Fruit fly (Drosophila melanogaster) whole organism, embryonic: Measurements from ENCODE around the gene mh.

Source experiments
- Atf-2 ChIP-seq: fragments of 200-800 bp; sonication (Bioruptor generic); optimal IDR thresholded peaks from 2 replicates; lab custom pipeline; 2016; ENCODE audit warnings: missing biosample characterization, missing genetic modification characterization
- BEAF-32 ChIP-seq: fragments of 200-800 bp; sonication (Bioruptor generic); optimal IDR thresholded peaks from 3 replicates; lab custom pipeline; 2017; ENCODE audit warnings: missing biosample characterization, missing genetic modification characterization, mild to moderate bottlenecking, moderate library complexity, missing genetic modification reagents
- CG12219 ChIP-seq: fragments of 200-800 bp; sonication (Bioruptor generic); optimal IDR thresholded peaks from 3 replicates; lab custom pipeline; 2018; ENCODE audit warnings: missing biosample characterization, mild to moderate bottlenecking, missing genetic modification characterization
- CG14965 ChIP-seq: fragments of 200-800 bp; sonication (Bioruptor generic); optimal IDR thresholded peaks from 2 replicates; lab custom pipeline; 2016; ENCODE audit warnings: missing biosample characterization, missing genetic modification characterization, borderline replicate concordance
- CG16815 ChIP-seq: fragments of 200-800 bp; sonication (Bioruptor generic); optimal IDR thresholded peaks from 3 replicates; lab custom pipeline; 2017; ENCODE audit warnings: missing biosample characterization, mild to moderate bottlenecking, missing genetic modification characterization
- CG17328 ChIP-seq: fragments of 200-800 bp; sonication (Bioruptor generic); IDR thresholded peaks from 2 replicates; pipeline ENCODE4 v1.3.6; 2022; ENCODE audit warnings: missing biosample characterization, missing genetic modification characterization
- CG31388 ChIP-seq: fragments of 200-800 bp; sonication (Bioruptor generic); optimal IDR thresholded peaks from 2 replicates; lab custom pipeline; 2016; ENCODE audit warnings: missing biosample characterization, missing genetic modification characterization
- CG3838 ChIP-seq: fragments of 200-800 bp; sonication (Bioruptor generic); optimal IDR thresholded peaks from 3 replicates; lab custom pipeline; 2016; ENCODE audit warnings: missing biosample characterization, missing genetic modification characterization
- CG4424 ChIP-seq: fragments of 200-800 bp; sonication (Bioruptor generic); optimal IDR thresholded peaks from 3 replicates; lab custom pipeline; 2016; ENCODE audit warnings: missing biosample characterization, missing genetic modification characterization
- CG4617 ChIP-seq: fragments of 200-800 bp; sonication (Bioruptor generic); optimal IDR thresholded peaks from 3 replicates; lab custom pipeline; 2016; ENCODE audit warnings: missing biosample characterization, missing genetic modification characterization, borderline replicate concordance
- CG5245 ChIP-seq: fragments of 200-800 bp; sonication (Bioruptor generic); optimal IDR thresholded peaks from 3 replicates; lab custom pipeline; 2016; ENCODE audit warnings: missing biosample characterization, missing genetic modification characterization
- CG6254 ChIP-seq: fragments of 200-800 bp; sonication (Bioruptor generic); optimal IDR thresholded peaks from 3 replicates; lab custom pipeline; 2017; ENCODE audit warnings: mild to moderate bottlenecking, missing biosample characterization, missing genetic modification reagents, missing genetic modification characterization
- CG8388 ChIP-seq: fragments of 200-800 bp; sonication (Bioruptor generic); optimal IDR thresholded peaks from 2 replicates; lab custom pipeline; 2019; ENCODE audit warnings: missing biosample characterization, mild to moderate bottlenecking, missing genetic modification characterization, moderate library complexity
- CG9876 ChIP-seq: fragments of 200-800 bp; sonication (Bioruptor generic); optimal IDR thresholded peaks from 2 replicates; lab custom pipeline; 2016; ENCODE audit warnings: missing biosample characterization, missing genetic modification characterization
- CTCF ChIP-seq: fragments of 200-800 bp; sonication (Bioruptor generic); optimal IDR thresholded peaks from 2 replicates; lab custom pipeline; 2017; ENCODE audit warnings: missing biosample characterization, mild to moderate bottlenecking, missing genetic modification characterization, moderate library complexity
- Camta ChIP-seq: fragments of 200-800 bp; sonication (Bioruptor generic); optimal IDR thresholded peaks from 2 replicates; lab custom pipeline; 2016; ENCODE audit warnings: missing biosample characterization, missing genetic modification characterization
- Chrac-16 ChIP-seq: fragments of 200-800 bp; sonication (Bioruptor generic); optimal IDR thresholded peaks from 3 replicates; lab custom pipeline; 2016; ENCODE audit warnings: missing biosample characterization, missing genetic modification characterization
- CoRest ChIP-seq: fragments of 200-800 bp; sonication (Bioruptor generic); optimal IDR thresholded peaks from 3 replicates; lab custom pipeline; 2018; ENCODE audit warnings: missing biosample characterization, mild to moderate bottlenecking, missing genetic modification characterization, moderate library complexity
- Dbx ChIP-seq: fragments of 200-800 bp; sonication (Bioruptor generic); IDR thresholded peaks from 3 replicates; pipeline ENCODE4 v1.3.6; 2022; ENCODE audit warnings: missing biosample characterization, missing genetic modification characterization
- Dek ChIP-seq: fragments of 200-800 bp; sonication (Bioruptor generic); optimal IDR thresholded peaks from 3 replicates; lab custom pipeline; 2019; ENCODE audit warnings: missing biosample characterization, mild to moderate bottlenecking, missing genetic modification characterization, moderate library complexity
- Dip2 ChIP-seq: fragments of 200-800 bp; sonication (Bioruptor generic); IDR thresholded peaks from 2 replicates; pipeline ENCODE4 v1.3.6; 2022; ENCODE audit warnings: missing biosample characterization, missing genetic modification characterization
- Drgx ChIP-seq: fragments of 200-800 bp; sonication (Bioruptor generic); IDR thresholded peaks from 2 replicates; pipeline ENCODE4 v1.3.6; 2022; ENCODE audit warnings: missing biosample characterization, missing genetic modification characterization
- E2f1 ChIP-seq: fragments of 200-800 bp; sonication (Bioruptor generic); IDR thresholded peaks from 2 replicates; pipeline ENCODE4 v1.3.6; 2022; ENCODE audit warnings: missing biosample characterization, missing genetic modification characterization
- HHEX ChIP-seq: fragments of 200-800 bp; sonication (Bioruptor generic); optimal IDR thresholded peaks from 3 replicates; lab custom pipeline; 2017; ENCODE audit warnings: missing biosample characterization, mild to moderate bottlenecking, missing genetic modification characterization, missing genetic modification reagents
- HmgZ ChIP-seq: fragments of 200-800 bp; sonication (Bioruptor generic); optimal IDR thresholded peaks from 2 replicates; lab custom pipeline; 2018; ENCODE audit warnings: missing biosample characterization, mild to moderate bottlenecking, missing genetic modification characterization
- Kr ChIP-seq: fragments of 200-800 bp; sonication (Bioruptor generic); optimal IDR thresholded peaks from 2 replicates; lab custom pipeline; 2017; ENCODE audit warnings: missing biosample characterization, mild to moderate bottlenecking, missing genetic modification characterization
- Mad ChIP-seq: fragments of 200-800 bp; sonication (Bioruptor generic); optimal IDR thresholded peaks from 2 replicates; lab custom pipeline; 2016; ENCODE audit warnings: missing biosample characterization, missing genetic modification characterization
- Rfx ChIP-seq: fragments of 200-800 bp; sonication (Bioruptor generic); IDR thresholded peaks from 2 replicates; pipeline ENCODE4 v1.3.6; 2022; ENCODE audit warnings: missing biosample characterization, missing genetic modification characterization
- Scr ChIP-seq: fragments of 200-800 bp; sonication (Bioruptor generic); IDR thresholded peaks from 2 replicates; pipeline ENCODE4 v1.3.6; 2022; ENCODE audit warnings: missing biosample characterization, missing genetic modification characterization; ENCODE audit not compliant: partially characterized antibody
- Side ChIP-seq: fragments of 200-800 bp; sonication (Bioruptor generic); optimal IDR thresholded peaks from 2 replicates; lab custom pipeline; 2016; ENCODE audit warnings: missing biosample characterization, missing genetic modification characterization
- Spps ChIP-seq: fragments of 200-800 bp; sonication (Bioruptor generic); optimal IDR thresholded peaks from 2 replicates; lab custom pipeline; 2018; ENCODE audit warnings: missing biosample characterization, mild to moderate bottlenecking, missing genetic modification characterization
- Tbp ChIP-seq: fragments of >200 bp; optimal IDR thresholded peaks from 2 replicates; lab custom pipeline; 2018; ENCODE audit warnings: missing biosample characterization, missing genetic modification characterization
- ab ChIP-seq: fragments of 200-800 bp; sonication (Bioruptor generic); optimal IDR thresholded peaks from 2 replicates; lab custom pipeline; 2016; ENCODE audit warnings: missing biosample characterization, missing genetic modification characterization
- al ChIP-seq: fragments of 200-800 bp; sonication (Bioruptor generic); IDR thresholded peaks from 2 replicates; pipeline ENCODE4 v1.3.6; 2022; ENCODE audit warnings: missing biosample characterization, missing genetic modification characterization
- amos ChIP-seq: fragments of 200-800 bp; sonication (Bioruptor generic); IDR thresholded peaks from 2 replicates; pipeline ENCODE4 v1.3.6; 2022; ENCODE audit warnings: missing biosample characterization, missing genetic modification characterization; ENCODE audit not compliant: partially characterized antibody
- bcd ChIP-seq: fragments of 200-800 bp; sonication (Bioruptor generic); optimal IDR thresholded peaks from 2 replicates; lab custom pipeline; 2017; ENCODE audit warnings: missing biosample characterization, mild to moderate bottlenecking, missing genetic modification characterization
- chif ChIP-seq, 2 experiments: fragments of 200-800 bp; sonication (Bioruptor generic); optimal IDR thresholded peaks; 3 replicates each; lab custom pipeline; 2016; ENCODE audit warnings: missing biosample characterization in 2 of 2, missing genetic modification characterization in 2 of 2
- chm ChIP-seq: fragments of 200-800 bp; sonication (Bioruptor generic); IDR thresholded peaks from 2 replicates; pipeline ENCODE4 v1.3.6; 2022; ENCODE audit warnings: missing biosample characterization, missing genetic modification characterization
- emc ChIP-seq: fragments of 200-800 bp; sonication (Bioruptor generic); optimal IDR thresholded peaks from 2 replicates; lab custom pipeline; 2016; ENCODE audit warnings: missing biosample characterization, missing genetic modification characterization
- ftz-f1 ChIP-seq: fragments of 200-800 bp; sonication (Bioruptor generic); optimal IDR thresholded peaks from 2 replicates; lab custom pipeline; 2016; ENCODE audit warnings: missing biosample characterization, missing genetic modification characterization
- gt ChIP-seq: fragments of 200-800 bp; sonication (Bioruptor generic); IDR thresholded peaks from 2 replicates; pipeline ENCODE4 v1.3.6; 2022; ENCODE audit warnings: missing biosample characterization, missing genetic modification characterization
- kni ChIP-seq: fragments of 200-800 bp; sonication (Bioruptor generic); optimal IDR thresholded peaks from 3 replicates; lab custom pipeline; 2017; ENCODE audit warnings: mild to moderate bottlenecking, missing biosample characterization, missing genetic modification reagents, missing genetic modification characterization
- nom ChIP-seq: fragments of 200-800 bp; sonication (Bioruptor generic); optimal IDR thresholded peaks from 2 replicates; lab custom pipeline; 2017; ENCODE audit warnings: missing biosample characterization, missing genetic modification characterization, mild to moderate bottlenecking, moderate library complexity, missing genetic modification reagents
- org-1 ChIP-seq: fragments of 200-800 bp; sonication (Bioruptor generic); optimal IDR thresholded peaks from 2 replicates; lab custom pipeline; 2017; ENCODE audit warnings: missing biosample characterization, missing genetic modification characterization
- p53 ChIP-seq: fragments of 200-800 bp; sonication (Bioruptor generic); optimal IDR thresholded peaks from 2 replicates; lab custom pipeline; 2016; ENCODE audit warnings: missing biosample characterization, missing genetic modification characterization
- pb ChIP-seq: fragments of 200-800 bp; sonication (Bioruptor generic); optimal IDR thresholded peaks from 3 replicates; lab custom pipeline; 2016; ENCODE audit warnings: missing biosample characterization, missing genetic modification characterization
- pum ChIP-seq: fragments of 200-800 bp; sonication (Bioruptor generic); optimal IDR thresholded peaks from 2 replicates; lab custom pipeline; 2016; ENCODE audit warnings: missing biosample characterization, missing genetic modification characterization
- ranshi ChIP-seq: fragments of 200-800 bp; sonication (Bioruptor generic); IDR thresholded peaks from 2 replicates; pipeline ENCODE4 v1.3.6; 2022; ENCODE audit warnings: missing biosample characterization, missing genetic modification characterization
- scrt ChIP-seq: fragments of 200-800 bp; sonication (Bioruptor generic); optimal IDR thresholded peaks from 2 replicates; lab custom pipeline; 2018; ENCODE audit warnings: missing biosample characterization, mild to moderate bottlenecking, missing genetic modification characterization, moderate library complexity
- sd ChIP-seq: fragments of 200-800 bp; sonication (Bioruptor generic); optimal IDR thresholded peaks from 3 replicates; lab custom pipeline; 2018; ENCODE audit warnings: missing biosample characterization, mild to moderate bottlenecking, missing genetic modification characterization, moderate library complexity
- sens-2 ChIP-seq: fragments of 200-800 bp; sonication (Bioruptor generic); IDR thresholded peaks from 2 replicates; pipeline ENCODE4 v1.3.6; 2022; ENCODE audit warnings: missing biosample characterization, missing genetic modification characterization
- slbo ChIP-seq: fragments of 200-800 bp; sonication (Bioruptor generic); IDR thresholded peaks from 2 replicates; pipeline ENCODE4 v1.3.6; 2022; ENCODE audit warnings: missing biosample characterization, missing genetic modification characterization
- toy ChIP-seq: fragments of 200-800 bp; sonication (Bioruptor generic); IDR thresholded peaks from 2 replicates; pipeline ENCODE4 v1.3.6; 2022; ENCODE audit warnings: missing biosample characterization, missing genetic modification characterization

Gene mh

dm6 chrX:15482236-15482660 is 7.0 kb upstream of the mh start, which contains the start of gene CG6340 (continued):
- TF ChIP-seq E2f1 (no peak), org-1 (no peak), Kr (GFP tag; lab: Kevin White, UChicago) (no peak), Spps (tag; lab: Kevin White, UChicago) (no peak), emc (GFP tag; lab: Kevin White, UChicago) (no peak), sens-2 (no peak), gt (GFP tag; lab: Robert Waterston, UW) (no peak), CG6254 (no peak), chm (GFP tag; lab: Robert Waterston, UW) (no peak), Dek (tag; lab: Kevin White, UChicago) (no peak), Tbp (no peak), nom (GFP tag; lab: Kevin White, UChicago) (peak; percentile 30), HmgZ (tag; lab: Kevin White, UChicago) (no peak), BEAF-32 (GFP tag; lab: Kevin White, UChicago) (peak; percentile 84), Mad (GFP tag; lab: Kevin White, UChicago) (no peak), ftz-f1 (GFP tag; lab: Kevin White, UChicago) (no peak), CG17328 (GFP tag; lab: Robert Waterston, UW) (no peak), p53 (GFP tag; lab: Kevin White, UChicago) (no peak), CG4617 (peak; percentile 21), Rfx (GFP tag; lab: Robert Waterston, UW) (peak; percentile 14; the same call in 1 of the 2 replicates), CG12219 (GFP tag; lab: Kevin White, UChicago) (no peak), Scr (GFP tag; lab: Robert Waterston, UW) (peak; percentile 75), Side (GFP tag; lab: Kevin White, UChicago) (no peak), CG9876 (GFP tag; lab: Kevin White, UChicago) (no peak), al (no peak), CG14965 (no peak), CTCF (GFP tag; lab: Kevin White, UChicago) (no peak), kni (GFP tag; lab: Kevin White, UChicago) (no peak), CG4424 (no peak), CG31388 (GFP tag; lab: Kevin White, UChicago) (no peak), CG8388 (no peak), HHEX (no peak), scrt (GFP tag; lab: Kevin White, UChicago) (no peak), pb (no peak), Dbx (GFP tag; lab: Robert Waterston, UW) (no peak), toy (GFP tag; lab: Robert Waterston, UW) (no peak), pum (GFP tag; lab: Kevin White, UChicago) (no peak), Atf-2 (GFP tag; lab: Kevin White, UChicago) (no peak), CG5245 (GFP tag; lab: Kevin White, UChicago) (no peak), amos (peak; percentile 85), ranshi (GFP tag; lab: Robert Waterston, UW) (no peak), slbo (GFP tag; lab: Robert Waterston, UW) (no peak), chif (GFP tag; optimal IDR thresholded peaks at IDR 0.05; lab: Kevin White, UChicago) (no peak), Drgx (GFP tag; lab: Robert Waterston, UW) (no peak), CoRest (tag; lab: Kevin White, UChicago) (peak; percentile 20), Camta (GFP tag; lab: Kevin White, UChicago) (no peak), CG3838 (no peak), Chrac-16 (GFP tag; lab: Kevin White, UChicago) (no peak), CG16815 (GFP tag; lab: Kevin White, UChicago) (no peak), ab (GFP tag; lab: Kevin White, UChicago) (no peak), sd (no peak), bcd (GFP tag; lab: Kevin White, UChicago) (no peak), Dip2 (GFP tag; lab: Robert Waterston, UW) (no peak)
